Worm (Caenorhabditis elegans): ENCODE measurements around the gene trul-1.
A peak's percentile ranks its signal among the peaks of the same experiment; 100 is the strongest.

Gene trul-1

ce11 chrII:255124-255523, 27.3 kb downstream of the trul-1 start (continued):
- peak; percentile 78 for TF ChIP-seq ctbp-1 (GFP tag; IDR thresholded peaks at IDR 0.05)
- peak; percentile 100 for TF ChIP-seq lin-38 (GFP tag; IDR thresholded peaks at IDR 0.05)
- peak; percentile 62 for TF ChIP-seq nhr-237 (tag; optimal IDR thresholded peaks at IDR 0.05)
- peak; percentile 74 for TF ChIP-seq pqm-1 (tag; optimal IDR thresholded peaks at IDR 0.05)
- TF ChIP-seq snpc-4 (tag; optimal IDR thresholded peaks at IDR 0.05): no peak
- TF ChIP-seq snpc-1.2 (GFP tag; IDR thresholded peaks at IDR 0.05): peak; percentile 67
- peak; percentile 92 for TF ChIP-seq hmg-1.1 (GFP tag; IDR thresholded peaks at IDR 0.05)
- peak; percentile 77 for TF ChIP-seq php-3 (GFP tag; IDR thresholded peaks at IDR 0.05)
- TF ChIP-seq daf-16 (GFP tag; optimal IDR thresholded peaks at IDR 0.05): peak; percentile 25 to 70
- TF ChIP-seq daf-16 (tag; optimal IDR thresholded peaks at IDR 0.05): peak; percentile 80
- no peak for TF ChIP-seq madf-5 (GFP tag; IDR thresholded peaks at IDR 0.05)
- peak; percentile 0 for TF ChIP-seq lir-3 (tag; optimal IDR thresholded peaks at IDR 0.05)
- TF ChIP-seq jun-1 (tag; optimal IDR thresholded peaks at IDR 0.05): peak; percentile 89
- peak; percentile 40; the same call in 1 of the 2 replicates for TF ChIP-seq nhr-41 (GFP tag; IDR thresholded peaks at IDR 0.05)
- peak; percentile 57 for TF ChIP-seq nhr-10 (tag; optimal IDR thresholded peaks at IDR 0.05)
- TF ChIP-seq nhr-25 (tag; optimal IDR thresholded peaks at IDR 0.05; ENCODE audit: borderline replicate concordance, insufficient read depth): peak; percentile 92
- TF ChIP-seq lim-7 (GFP tag; IDR thresholded peaks at IDR 0.05): peak; percentile 62; the same call in 1 of the 2 replicates
- peak; percentile 83 for TF ChIP-seq Y48G9A.11 (GFP tag; IDR thresholded peaks at IDR 0.05)
- no peak for TF ChIP-seq T20F7.1 (GFP tag; optimal IDR thresholded peaks at IDR 0.05)
- peak; percentile 82 for TF ChIP-seq mxl-3 (GFP tag; optimal IDR thresholded peaks at IDR 0.05)
- TF ChIP-seq egl-27 (tag; optimal IDR thresholded peaks at IDR 0.05): no peak
- TF ChIP-seq F26F4.8 (GFP tag; conservative IDR thresholded peaks at IDR 0.05): no peak
- TF ChIP-seq ceh-82 (tag; optimal IDR thresholded peaks at IDR 0.05): no peak
- peak; percentile 99 for TF ChIP-seq mes-2 (tag; optimal IDR thresholded peaks at IDR 0.05; ENCODE audit: poor library complexity, severe bottlenecking)
- no peak for TF ChIP-seq lin-39 (tag; optimal IDR thresholded peaks at IDR 0.05)
- TF ChIP-seq F44E2.7 (GFP tag; IDR thresholded peaks at IDR 0.05): peak; percentile 88; the same call in 1 of the 2 replicates
- no peak for TF ChIP-seq zip-11 (GFP tag; IDR thresholded peaks at IDR 0.05)
- peak; percentile 96 for TF ChIP-seq lin-13 (GFP tag; optimal IDR thresholded peaks at IDR 0.05)
- no peak for TF ChIP-seq aly-2 (tag; optimal IDR thresholded peaks at IDR 0.05)
- peak; percentile 92 for TF ChIP-seq unc-130 (GFP tag; optimal IDR thresholded peaks at IDR 0.05)
- peak; percentile 73 for TF ChIP-seq nhr-48 (tag; optimal IDR thresholded peaks at IDR 0.05)
- TF ChIP-seq mdt-29 (GFP tag; IDR thresholded peaks at IDR 0.05): peak; percentile 46; the same call in 1 of the 2 replicates
- no peak for TF ChIP-seq cey-2 (tag; optimal IDR thresholded peaks at IDR 0.05; ENCODE audit: borderline replicate concordance, insufficient read depth)
- TF ChIP-seq mdl-1 (tag; optimal IDR thresholded peaks at IDR 0.05): peak; percentile 28 to 77
- TF ChIP-seq sdz-12 (GFP tag; optimal IDR thresholded peaks at IDR 0.05): peak; percentile 79
- peak; percentile 87 for TF ChIP-seq hlh-11 (tag; optimal IDR thresholded peaks at IDR 0.05)
- TF ChIP-seq dmd-6 (GFP tag; IDR thresholded peaks at IDR 0.05): peak; percentile 76
- TF ChIP-seq fos-1 (tag; optimal IDR thresholded peaks at IDR 0.05): no peak
- TF ChIP-seq daf-19 (GFP tag; conservative IDR thresholded peaks at IDR 0.05): peak; percentile 75; the same call in 1 of the 2 replicates
- 0 out of 2 replicates have a peak, but pooled peaks have one; percentile 41 for TF ChIP-seq lin-1 (GFP tag; IDR thresholded peaks at IDR 0.05)
- peak; percentile 90 for TF ChIP-seq nhr-11 (tag; optimal IDR thresholded peaks at IDR 0.05)
- TF ChIP-seq tag-97 (GFP tag; IDR thresholded peaks at IDR 0.05): no peak
- peak; percentile 84 for TF ChIP-seq F37D6.2 (tag; optimal IDR thresholded peaks at IDR 0.05)
- TF ChIP-seq Y5F2A.4 (GFP tag; optimal IDR thresholded peaks at IDR 0.05): no peak
- TF ChIP-seq nhr-111 (GFP tag; optimal IDR thresholded peaks at IDR 0.05): no peak
- peak; percentile 92 for TF ChIP-seq T26A8.4 (GFP tag; IDR thresholded peaks at IDR 0.05)
- peak; percentile 93 for TF ChIP-seq rbr-2 (tag; optimal IDR thresholded peaks at IDR 0.05)
- no peak for TF ChIP-seq ztf-11 (tag; optimal IDR thresholded peaks at IDR 0.05)
- TF ChIP-seq zip-2 (tag; optimal IDR thresholded peaks at IDR 0.05): peak; percentile 56
- TF ChIP-seq nhr-77 (tag; optimal IDR thresholded peaks at IDR 0.05): peak; percentile 94
- TF ChIP-seq Y75B8A.6 (GFP tag; IDR thresholded peaks at IDR 0.05): no peak
- peak; percentile 78 for TF ChIP-seq ceh-28 (tag; optimal IDR thresholded peaks at IDR 0.05)

Measured in whole organism, L4 larva.